Fruit fly (Drosophila melanogaster) whole organism, embryonic: ENCODE results near the gene HUWE1.

Experiments
- ATbp ChIP-seq: fragments of 200-800 bp; sonication (Bioruptor generic); optimal IDR thresholded peaks from 2 replicates; lab custom pipeline; 2017; ENCODE audit warnings: missing biosample characterization, mild to moderate bottlenecking, missing genetic modification characterization, missing genetic modification reagents
- B-H1 ChIP-seq: fragments of 200-800 bp; sonication (Bioruptor generic); IDR thresholded peaks from 3 replicates; pipeline ENCODE4 v1.3.6; 2022; ENCODE audit warnings: missing biosample characterization, missing genetic modification characterization
- CG11247 ChIP-seq: fragments of 200-800 bp; sonication (Bioruptor generic); IDR thresholded peaks from 2 replicates; pipeline ENCODE4 v1.3.6; 2022; ENCODE audit warnings: missing biosample characterization, missing genetic modification characterization
- CG12071 ChIP-seq: fragments of 200-800 bp; sonication (Bioruptor generic); optimal IDR thresholded peaks from 3 replicates; lab custom pipeline; 2018; ENCODE audit warnings: missing biosample characterization, mild to moderate bottlenecking, missing genetic modification characterization
- CG12391 ChIP-seq: fragments of 200-800 bp; sonication (Bioruptor generic); optimal IDR thresholded peaks from 3 replicates; lab custom pipeline; 2018; ENCODE audit warnings: missing biosample characterization, mild to moderate bottlenecking, missing genetic modification characterization, moderate library complexity
- CG14667 ChIP-seq: fragments of 200-800 bp; sonication (Bioruptor generic); IDR thresholded peaks from 2 replicates; pipeline ENCODE4 v1.3.6; 2022; ENCODE audit warnings: missing biosample characterization, missing genetic modification characterization
- CG14710 ChIP-seq: fragments of 200-800 bp; sonication (Bioruptor generic); optimal IDR thresholded peaks from 3 replicates; lab custom pipeline; 2019; ENCODE audit warnings: missing biosample characterization, mild to moderate bottlenecking, missing genetic modification characterization, moderate library complexity
- CG14965 ChIP-seq: fragments of 200-800 bp; sonication (Bioruptor generic); optimal IDR thresholded peaks from 2 replicates; lab custom pipeline; 2016; ENCODE audit warnings: missing biosample characterization, missing genetic modification characterization, borderline replicate concordance
- CG15269 ChIP-seq: fragments of 200-800 bp; sonication (Bioruptor generic); optimal IDR thresholded peaks from 2 replicates; lab custom pipeline; 2018; ENCODE audit warnings: missing biosample characterization, mild to moderate bottlenecking, missing genetic modification characterization, moderate library complexity
- CG16813 ChIP-seq: fragments of 200-800 bp; sonication (Bioruptor generic); IDR thresholded peaks from 3 replicates; pipeline ENCODE4 v1.3.6; 2022; ENCODE audit warnings: missing biosample characterization, missing genetic modification characterization; ENCODE audit not compliant: partially characterized antibody
- CG2199 ChIP-seq: fragments of 200-800 bp; sonication (Bioruptor generic); IDR thresholded peaks from 3 replicates; pipeline ENCODE4 v1.3.6; 2022; ENCODE audit warnings: missing biosample characterization, missing genetic modification characterization
- CG2678 ChIP-seq: fragments of 200-800 bp; sonication (Bioruptor generic); optimal IDR thresholded peaks from 3 replicates; lab custom pipeline; 2019; ENCODE audit warnings: missing biosample characterization, mild to moderate bottlenecking, missing genetic modification characterization, moderate library complexity
- CG30020 ChIP-seq: fragments of 200-800 bp; optimal IDR thresholded peaks from 2 replicates; lab custom pipeline; 2019; ENCODE audit warnings: missing biosample characterization, mild to moderate bottlenecking, missing genetic modification characterization, moderate library complexity
- CG30431 ChIP-seq: fragments of 200-800 bp; sonication (Bioruptor generic); optimal IDR thresholded peaks from 2 replicates; lab custom pipeline; 2017; ENCODE audit warnings: missing biosample characterization, missing genetic modification characterization
- CG31441 ChIP-seq: fragments of 200-800 bp; sonication (Bioruptor generic); IDR thresholded peaks from 2 replicates; pipeline ENCODE4 v1.3.6; 2022; ENCODE audit warnings: missing biosample characterization, missing genetic modification characterization
- CG32532 ChIP-seq: fragments of 200-800 bp; sonication (Bioruptor generic); IDR thresholded peaks from 2 replicates; pipeline ENCODE4 v1.3.6; 2022; ENCODE audit warnings: missing biosample characterization, missing genetic modification characterization
- CG4707 ChIP-seq: fragments of 200-800 bp; sonication (Bioruptor generic); optimal IDR thresholded peaks from 2 replicates; lab custom pipeline; 2018; ENCODE audit warnings: missing biosample characterization, mild to moderate bottlenecking, missing genetic modification characterization, moderate library complexity
- CG4730 ChIP-seq: fragments of 200-800 bp; sonication (Bioruptor generic); IDR thresholded peaks from 2 replicates; pipeline ENCODE4 v1.3.6; 2022; ENCODE audit warnings: missing biosample characterization, missing genetic modification characterization
- CG5180 ChIP-seq: fragments of 200-800 bp; sonication (Bioruptor generic); optimal IDR thresholded peaks from 3 replicates; lab custom pipeline; 2017; ENCODE audit warnings: missing biosample characterization, missing genetic modification characterization, mild to moderate bottlenecking, moderate library complexity, missing genetic modification reagents
- CG6813 ChIP-seq: fragments of 200-800 bp; sonication (Bioruptor generic); optimal IDR thresholded peaks from 2 replicates; lab custom pipeline; 2017; ENCODE audit warnings: missing biosample characterization, missing genetic modification characterization, mild to moderate bottlenecking, moderate library complexity, missing genetic modification reagents
- CG8359 ChIP-seq: fragments of 200-800 bp; sonication (Bioruptor generic); optimal IDR thresholded peaks from 2 replicates; lab custom pipeline; 2017; ENCODE audit warnings: missing biosample characterization, mild to moderate bottlenecking, missing genetic modification characterization, borderline replicate concordance
- Dek ChIP-seq: fragments of 200-800 bp; sonication (Bioruptor generic); optimal IDR thresholded peaks from 3 replicates; lab custom pipeline; 2019; ENCODE audit warnings: missing biosample characterization, mild to moderate bottlenecking, missing genetic modification characterization, moderate library complexity
- Hmx ChIP-seq: fragments of 200-800 bp; sonication (Bioruptor generic); optimal IDR thresholded peaks from 2 replicates; lab custom pipeline; 2016; ENCODE audit warnings: missing biosample characterization, missing genetic modification characterization
- Meics ChIP-seq: fragments of 200-800 bp; sonication (Bioruptor generic); optimal IDR thresholded peaks from 2 replicates; lab custom pipeline; 2017; ENCODE audit warnings: missing biosample characterization, mild to moderate bottlenecking, missing genetic modification characterization
- NFAT ChIP-seq: fragments of 200-800 bp; sonication (Bioruptor generic); IDR thresholded peaks from 2 replicates; pipeline ENCODE4 v1.3.6; 2022; ENCODE audit warnings: missing biosample characterization, missing genetic modification characterization
- Nf-YC ChIP-seq: fragments of 200-800 bp; optimal IDR thresholded peaks from 3 replicates; lab custom pipeline; 2019; ENCODE audit warnings: missing biosample characterization, mild to moderate bottlenecking, missing genetic modification characterization, moderate library complexity
- Optix ChIP-seq: fragments of 200-800 bp; sonication (Bioruptor generic); IDR thresholded peaks from 3 replicates; pipeline ENCODE4 v1.3.6; 2022; ENCODE audit warnings: missing biosample characterization, missing genetic modification characterization
- Poxn ChIP-seq: fragments of 200-800 bp; sonication (Bioruptor generic); IDR thresholded peaks from 2 replicates; pipeline ENCODE4 v1.3.6; 2022; ENCODE audit warnings: missing biosample characterization, missing genetic modification characterization
- Rfx ChIP-seq: fragments of 200-800 bp; sonication (Bioruptor generic); IDR thresholded peaks from 2 replicates; pipeline ENCODE4 v1.3.6; 2022; ENCODE audit warnings: missing biosample characterization, missing genetic modification characterization
- Six4 ChIP-seq: fragments of 200-800 bp; sonication (Bioruptor generic); optimal IDR thresholded peaks from 2 replicates; lab custom pipeline; 2016; ENCODE audit warnings: missing biosample characterization, missing genetic modification characterization
- Tbp ChIP-seq: fragments of >200 bp; optimal IDR thresholded peaks from 2 replicates; lab custom pipeline; 2018; ENCODE audit warnings: missing biosample characterization, missing genetic modification characterization
- Trl ChIP-seq, 3 experiments: fragments of >200 bp in 2 of 3; fragments of 200-800 bp in 1 of 3; sonication (Bioruptor generic) in 1 of 3; optimal IDR thresholded peaks; 2 replicates in 1 of 3; 3 replicates in 2 of 3; lab custom pipeline; 2016 to 2017; ENCODE audit warnings: missing biosample characterization in 1 of 3, missing genetic modification characterization in 1 of 3
- Xrp1 ChIP-seq: fragments of 200-800 bp; sonication (Bioruptor generic); IDR thresholded peaks from 2 replicates; pipeline ENCODE4 v1.3.6; 2022; ENCODE audit warnings: missing biosample characterization, missing genetic modification characterization
- ara ChIP-seq: fragments of 200-800 bp; sonication (Bioruptor generic); IDR thresholded peaks from 2 replicates; pipeline ENCODE4 v1.3.6; 2022; ENCODE audit warnings: missing biosample characterization, missing genetic modification characterization
- ash1 ChIP-seq: fragments of 200-800 bp; sonication (Bioruptor generic); optimal IDR thresholded peaks from 2 replicates; lab custom pipeline; 2018; ENCODE audit warnings: missing biosample characterization, mild to moderate bottlenecking, missing genetic modification characterization
- bcd ChIP-seq: fragments of 200-800 bp; sonication (Bioruptor generic); optimal IDR thresholded peaks from 2 replicates; lab custom pipeline; 2017; ENCODE audit warnings: missing biosample characterization, mild to moderate bottlenecking, missing genetic modification characterization
- chinmo ChIP-seq: fragments of 200-800 bp; sonication (Bioruptor generic); IDR thresholded peaks from 4 replicates; pipeline ENCODE4 v1.3.6; 2022; ENCODE audit warnings: missing biosample characterization, missing genetic modification characterization; ENCODE audit not compliant: partially characterized antibody
- crol ChIP-seq: fragments of 200-800 bp; sonication (Bioruptor generic); IDR thresholded peaks from 2 replicates; pipeline ENCODE4 v1.3.6; 2022; ENCODE audit warnings: missing biosample characterization, missing genetic modification characterization
- dmrt99B ChIP-seq: fragments of 200-800 bp; sonication (Bioruptor generic); optimal IDR thresholded peaks from 2 replicates; lab custom pipeline; 2018; ENCODE audit warnings: missing biosample characterization, mild to moderate bottlenecking, missing genetic modification characterization, moderate library complexity
- lilli ChIP-seq: fragments of 200-800 bp; sonication (Bioruptor generic); optimal IDR thresholded peaks from 3 replicates; lab custom pipeline; 2016; ENCODE audit warnings: missing biosample characterization, missing genetic modification characterization
- pan ChIP-seq, 4 experiments: fragments of >200 bp in 3 of 4; fragments of 200-800 bp in 1 of 4; sonication (Bioruptor generic) in 1 of 4; optimal IDR thresholded peaks in 3 of 4; IDR thresholded peaks in 1 of 4; 2 replicates each; pipeline versions ENCODE4 v1.3.6 to Lab custom; 2017 to 2022; ENCODE audit warnings: missing biosample characterization in 2 of 4, missing genetic modification characterization in 2 of 4, mixed read lengths in 1 of 4
- phol ChIP-seq: fragments of 200-800 bp; sonication (Bioruptor generic); optimal IDR thresholded peaks from 3 replicates; lab custom pipeline; 2018; ENCODE audit warnings: missing biosample characterization, mild to moderate bottlenecking, missing genetic modification characterization, moderate library complexity
- pum ChIP-seq: fragments of 200-800 bp; sonication (Bioruptor generic); optimal IDR thresholded peaks from 2 replicates; lab custom pipeline; 2016; ENCODE audit warnings: missing biosample characterization, missing genetic modification characterization
- sens ChIP-seq: fragments of 200-800 bp; sonication (Bioruptor generic); peaks from one replicate; lab custom pipeline; 2016; ENCODE audit warnings: missing biosample characterization, missing genetic modification characterization
- slbo ChIP-seq: fragments of 200-800 bp; sonication (Bioruptor generic); IDR thresholded peaks from 2 replicates; pipeline ENCODE4 v1.3.6; 2022; ENCODE audit warnings: missing biosample characterization, missing genetic modification characterization
- tna ChIP-seq: fragments of 200-800 bp; sonication (Bioruptor generic); IDR thresholded peaks from 2 replicates; pipeline ENCODE4 v1.3.6; 2022; ENCODE audit warnings: missing biosample characterization, missing genetic modification characterization; ENCODE audit not compliant: partially characterized antibody
- tup ChIP-seq: fragments of 200-800 bp; sonication (Bioruptor generic); optimal IDR thresholded peaks from 2 replicates; lab custom pipeline; 2016; ENCODE audit warnings: missing biosample characterization, mild to moderate bottlenecking, missing genetic modification characterization, moderate library complexity

HUWE1 gene

DNA sequence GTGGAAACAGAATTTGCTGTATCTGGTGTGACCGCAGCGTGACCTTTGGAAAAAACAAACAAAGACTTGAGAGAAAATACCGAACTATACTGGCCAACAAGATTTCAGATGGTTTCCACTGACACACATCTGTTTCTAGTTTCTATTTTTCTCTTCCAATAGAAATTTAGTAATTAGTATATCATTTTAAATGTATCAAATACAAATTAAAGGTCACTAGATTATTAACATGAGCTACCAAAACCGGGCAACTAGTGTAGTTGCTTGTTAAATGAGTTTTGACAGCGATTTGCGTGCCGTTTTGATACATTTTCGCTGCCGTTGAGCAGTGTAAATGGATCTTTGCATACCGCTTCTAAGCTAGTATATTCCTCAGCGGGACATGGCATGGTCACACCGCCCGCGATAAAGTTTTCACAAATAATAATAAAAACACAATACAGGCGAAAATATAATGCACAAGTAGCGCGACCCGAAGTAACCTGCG, 8.7 kb upstream of the HUWE1 start, which contains the start of the genes Pis and Hap40 (continued):
- TF ChIP-seq pum = peak; percentile 49
- TF ChIP-seq B-H1 = peak; percentile 44; the same call in 1 of the 3 replicates
- no peak for TF ChIP-seq ash1
- TF ChIP-seq NFAT (GFP tag; lab: Robert Waterston, UW) = peak; percentile 66
- TF ChIP-seq Six4 (GFP tag; lab: Kevin White, UChicago) = peak; percentile 12
- TF ChIP-seq CG14710 = peak; percentile 87
- TF ChIP-seq Nf-YC (tag; lab: Kevin White, UChicago) = peak; percentile 64
- peak; percentile 91 for TF ChIP-seq sens (GFP tag; lab: Kevin White, UChicago)
- TF ChIP-seq CG30431 (GFP tag; lab: Kevin White, UChicago) = peak; percentile 53
- TF ChIP-seq CG8359 (GFP tag; lab: Kevin White, UChicago) = no peak
- peak; percentile 93 for TF ChIP-seq CG30020
- TF ChIP-seq CG12391 (tag; lab: Kevin White, UChicago) = peak; percentile 81

dm6 chrX:15709624-15709983, 2.8 kb upstream of the HUWE1 start:
- TF ChIP-seq Tbp (GFP tag; lab: Kevin White, UChicago) = no peak
- no peak for TF ChIP-seq Hmx
- TF ChIP-seq Trl (optimal IDR thresholded peaks at IDR 0.05; lab: Kevin White, UChicago) = peak in 1 of 2 experiments; percentile 28
- no peak for TF ChIP-seq Trl (GFP tag; optimal IDR thresholded peaks at IDR 0.05; lab: Kevin White, UChicago)
- TF ChIP-seq CG14667 (GFP tag; lab: Robert Waterston, UW) = no peak
- TF ChIP-seq CG32532 = peak; percentile 34; the same call in 1 of the 2 replicates
- 0 out of 2 replicates have a peak, but pooled peaks have one; percentile 15 for TF ChIP-seq CG4730 (GFP tag; lab: Robert Waterston, UW)
- peak; percentile 35 for TF ChIP-seq CG15269 (tag; lab: Kevin White, UChicago)
- peak; percentile 3 for TF ChIP-seq CG2678 (tag; lab: Kevin White, UChicago)
- TF ChIP-seq tup = no peak
- no peak for TF ChIP-seq pum
- no peak for TF ChIP-seq dmrt99B (tag; lab: Kevin White, UChicago)
- no peak for TF ChIP-seq Poxn
- TF ChIP-seq ara (GFP tag; lab: Robert Waterston, UW) = 0 out of 2 replicates have a peak, but pooled peaks have one; percentile 22
- TF ChIP-seq CG12071 (GFP tag; lab: Kevin White, UChicago) = peak; percentile 15
- 0 out of 3 replicates have a peak, but pooled peaks have one; percentile 12 for TF ChIP-seq CG2199 (GFP tag; lab: Robert Waterston, UW)
- peak; percentile 1 for TF ChIP-seq CG6813
- peak; percentile 19 for TF ChIP-seq bcd (GFP tag; lab: Kevin White, UChicago)
- no peak for TF ChIP-seq CG14965
- TF ChIP-seq CG31441 (GFP tag; lab: Robert Waterston, UW) = no peak
- TF ChIP-seq tna (GFP tag; lab: Robert Waterston, UW) = no peak
- no peak for TF ChIP-seq Optix
- peak; percentile 20 for TF ChIP-seq ATbp (GFP tag; lab: Kevin White, UChicago)
- TF ChIP-seq pan (optimal IDR thresholded peaks at IDR 0.05; lab: Kevin White, UChicago) = no peak
- TF ChIP-seq pan (GFP tag; optimal IDR thresholded peaks at IDR 0.05 in 1 of 2, IDR thresholded peaks at IDR 0.05 in 1 of 2) = peak in 1 of 2 experiments; percentile 28
- TF ChIP-seq CG4707 (GFP tag; lab: Kevin White, UChicago) = peak; percentile 98
- TF ChIP-seq slbo (GFP tag; lab: Robert Waterston, UW) = peak; percentile 51; the same call in 1 of the 2 replicates
- TF ChIP-seq lilli (GFP tag; lab: Kevin White, UChicago) = peak; percentile 9
- TF ChIP-seq Rfx (GFP tag; lab: Robert Waterston, UW) = peak; percentile 64
- TF ChIP-seq CG11247 (GFP tag; lab: Robert Waterston, UW) = 0 out of 2 replicates have a peak, but pooled peaks have one; percentile 5
- TF ChIP-seq Xrp1 (GFP tag; lab: Robert Waterston, UW) = peak; percentile 34; the same call in 1 of the 2 replicates
- TF ChIP-seq phol (tag; lab: Kevin White, UChicago) = peak; percentile 8
- TF ChIP-seq Dek = peak; percentile 15
- TF ChIP-seq Meics = peak; percentile 22
- no peak for TF ChIP-seq CG5180 (GFP tag; lab: Kevin White, UChicago)
- peak; percentile 8; the same call in 1 of the 2 replicates for TF ChIP-seq crol
- TF ChIP-seq chinmo (GFP tag; lab: Robert Waterston, UW) = 0 out of 4 replicates have a peak, but pooled peaks have one; percentile 8
- no peak for TF ChIP-seq CG16813 (GFP tag; lab: Robert Waterston, UW)
